Fruit fly (Drosophila melanogaster) whole organism, embryonic: Measurements from ENCODE around the gene Oatp33Eb.

ENCODE experiments used
- Asciz ChIP-seq: fragments of 200-800 bp; sonication (Bioruptor generic); optimal IDR thresholded peaks from 2 replicates; lab custom pipeline; 2017; ENCODE audit warnings: missing biosample characterization, mild to moderate bottlenecking, missing genetic modification characterization, missing genetic modification reagents
- B-H1 ChIP-seq: fragments of 200-800 bp; sonication (Bioruptor generic); IDR thresholded peaks from 3 replicates; pipeline ENCODE4 v1.3.6; 2022; ENCODE audit warnings: missing biosample characterization, missing genetic modification characterization
- BEAF-32 ChIP-seq: fragments of 200-800 bp; sonication (Bioruptor generic); optimal IDR thresholded peaks from 3 replicates; lab custom pipeline; 2017; ENCODE audit warnings: missing biosample characterization, missing genetic modification characterization, mild to moderate bottlenecking, moderate library complexity, missing genetic modification reagents
- CG11456 ChIP-seq: fragments of 200-800 bp; sonication (Bioruptor generic); IDR thresholded peaks from 3 replicates; pipeline ENCODE4 v1.3.6; 2022; ENCODE audit warnings: missing biosample characterization, missing genetic modification characterization
- CG1233 ChIP-seq: fragments of 200-800 bp; sonication (Bioruptor generic); optimal IDR thresholded peaks from 4 replicates; lab custom pipeline; 2018; ENCODE audit warnings: missing biosample characterization, mild to moderate bottlenecking, missing genetic modification characterization
- CG15601 ChIP-seq: fragments of 200-800 bp; sonication (Bioruptor generic); optimal IDR thresholded peaks from 3 replicates; lab custom pipeline; 2019; ENCODE audit warnings: missing biosample characterization, mild to moderate bottlenecking, missing genetic modification characterization, moderate library complexity
- CG17385 ChIP-seq: fragments of 200-800 bp; sonication (Bioruptor generic); optimal IDR thresholded peaks from 3 replicates; lab custom pipeline; 2018; ENCODE audit warnings: missing biosample characterization, mild to moderate bottlenecking, missing genetic modification characterization
- CG17912 ChIP-seq: fragments of 200-800 bp; sonication (Bioruptor generic); optimal IDR thresholded peaks from 2 replicates; lab custom pipeline; 2018; ENCODE audit warnings: missing biosample characterization, mild to moderate bottlenecking, missing genetic modification characterization
- CG2678 ChIP-seq: fragments of 200-800 bp; sonication (Bioruptor generic); optimal IDR thresholded peaks from 3 replicates; lab custom pipeline; 2019; ENCODE audit warnings: missing biosample characterization, mild to moderate bottlenecking, missing genetic modification characterization, moderate library complexity
- CG2712 ChIP-seq: fragments of 200-800 bp; optimal IDR thresholded peaks from 3 replicates; lab custom pipeline; 2019; ENCODE audit warnings: missing biosample characterization, mild to moderate bottlenecking, missing genetic modification characterization, moderate library complexity
- CG33213 ChIP-seq: fragments of 200-800 bp; sonication (Bioruptor generic); optimal IDR thresholded peaks from 3 replicates; lab custom pipeline; 2016; ENCODE audit warnings: missing biosample characterization, missing genetic modification characterization
- CG4424 ChIP-seq: fragments of 200-800 bp; sonication (Bioruptor generic); optimal IDR thresholded peaks from 3 replicates; lab custom pipeline; 2016; ENCODE audit warnings: missing biosample characterization, missing genetic modification characterization
- CG4730 ChIP-seq: fragments of 200-800 bp; sonication (Bioruptor generic); IDR thresholded peaks from 2 replicates; pipeline ENCODE4 v1.3.6; 2022; ENCODE audit warnings: missing biosample characterization, missing genetic modification characterization
- CG7357 ChIP-seq: fragments of 200-800 bp; sonication (Bioruptor generic); IDR thresholded peaks from 3 replicates; pipeline ENCODE4 v1.3.6; 2022; ENCODE audit warnings: missing biosample characterization, missing genetic modification characterization
- CG8359 ChIP-seq: fragments of 200-800 bp; sonication (Bioruptor generic); optimal IDR thresholded peaks from 2 replicates; lab custom pipeline; 2017; ENCODE audit warnings: missing biosample characterization, mild to moderate bottlenecking, missing genetic modification characterization, borderline replicate concordance
- CG9797 ChIP-seq: fragments of 200-800 bp; sonication (Bioruptor generic); optimal IDR thresholded peaks from 3 replicates; lab custom pipeline; 2018; ENCODE audit warnings: missing biosample characterization, mild to moderate bottlenecking, missing genetic modification characterization
- CoRest ChIP-seq: fragments of 200-800 bp; sonication (Bioruptor generic); optimal IDR thresholded peaks from 3 replicates; lab custom pipeline; 2018; ENCODE audit warnings: missing biosample characterization, mild to moderate bottlenecking, missing genetic modification characterization, moderate library complexity
- Dbx ChIP-seq: fragments of 200-800 bp; sonication (Bioruptor generic); IDR thresholded peaks from 3 replicates; pipeline ENCODE4 v1.3.6; 2022; ENCODE audit warnings: missing biosample characterization, missing genetic modification characterization
- Doc3 ChIP-seq: fragments of 200-800 bp; sonication (Bioruptor generic); IDR thresholded peaks from 3 replicates; pipeline ENCODE4 v1.3.6; 2022; ENCODE audit warnings: missing biosample characterization, missing genetic modification characterization; ENCODE audit not compliant: partially characterized antibody
- Drgx ChIP-seq: fragments of 200-800 bp; sonication (Bioruptor generic); IDR thresholded peaks from 2 replicates; pipeline ENCODE4 v1.3.6; 2022; ENCODE audit warnings: missing biosample characterization, missing genetic modification characterization
- Hr39 ChIP-seq: fragments of >200 bp; optimal IDR thresholded peaks from 2 replicates; lab custom pipeline; 2017
- Jarid2 ChIP-seq: fragments of 200-800 bp; sonication (Bioruptor generic); optimal IDR thresholded peaks from 3 replicates; lab custom pipeline; 2017; ENCODE audit warnings: mild to moderate bottlenecking, missing biosample characterization, missing genetic modification reagents, missing genetic modification characterization
- Lhr ChIP-seq: fragments of 200-800 bp; sonication (Bioruptor generic); optimal IDR thresholded peaks from 3 replicates; lab custom pipeline; 2017; ENCODE audit warnings: mild to moderate bottlenecking, missing biosample characterization, missing genetic modification reagents, missing genetic modification characterization
- Meics ChIP-seq: fragments of 200-800 bp; sonication (Bioruptor generic); optimal IDR thresholded peaks from 2 replicates; lab custom pipeline; 2017; ENCODE audit warnings: missing biosample characterization, mild to moderate bottlenecking, missing genetic modification characterization
- Myb ChIP-seq: fragments of 200-800 bp; sonication (Bioruptor generic); optimal IDR thresholded peaks from 2 replicates; lab custom pipeline; 2016; ENCODE audit warnings: missing biosample characterization, missing genetic modification characterization
- NK7.1 ChIP-seq: fragments of 200-800 bp; sonication (Bioruptor generic); optimal IDR thresholded peaks from 3 replicates; lab custom pipeline; 2016; ENCODE audit warnings: missing biosample characterization, missing genetic modification characterization
- Ptx1 ChIP-seq: fragments of 200-800 bp; sonication (Bioruptor generic); IDR thresholded peaks from 2 replicates; pipeline ENCODE4 v1.3.6; 2022; ENCODE audit warnings: missing biosample characterization, missing genetic modification characterization
- ab ChIP-seq: fragments of 200-800 bp; sonication (Bioruptor generic); optimal IDR thresholded peaks from 2 replicates; lab custom pipeline; 2016; ENCODE audit warnings: missing biosample characterization, missing genetic modification characterization
- amos ChIP-seq: fragments of 200-800 bp; sonication (Bioruptor generic); IDR thresholded peaks from 2 replicates; pipeline ENCODE4 v1.3.6; 2022; ENCODE audit warnings: missing biosample characterization, missing genetic modification characterization; ENCODE audit not compliant: partially characterized antibody
- ase ChIP-seq: fragments of 200-800 bp; sonication (Bioruptor generic); IDR thresholded peaks from 3 replicates; pipeline ENCODE4 v1.3.6; 2022; ENCODE audit warnings: missing biosample characterization, missing genetic modification characterization
- az2 ChIP-seq: fragments of 200-800 bp; sonication (Bioruptor generic); optimal IDR thresholded peaks from 3 replicates; lab custom pipeline; 2016; ENCODE audit warnings: missing biosample characterization, missing genetic modification characterization
- bsh ChIP-seq, 2 experiments: fragments of 200-800 bp; sonication (Bioruptor generic); optimal IDR thresholded peaks; 2 replicates each; lab custom pipeline; 2017 to 2018; ENCODE audit warnings: mild to moderate bottlenecking in 2 of 2, missing biosample characterization in 2 of 2, missing genetic modification characterization in 2 of 2, moderate library complexity in 1 of 2
- cad ChIP-seq: fragments of >200 bp; optimal IDR thresholded peaks from 2 replicates; lab custom pipeline; 2017; ENCODE audit warnings: missing biosample characterization, missing genetic modification characterization
- chinmo ChIP-seq: fragments of 200-800 bp; sonication (Bioruptor generic); IDR thresholded peaks from 4 replicates; pipeline ENCODE4 v1.3.6; 2022; ENCODE audit warnings: missing biosample characterization, missing genetic modification characterization; ENCODE audit not compliant: partially characterized antibody
- dm ChIP-seq: fragments of 200-800 bp; sonication (Bioruptor generic); optimal IDR thresholded peaks from 3 replicates; lab custom pipeline; 2016; ENCODE audit warnings: missing biosample characterization, missing genetic modification characterization
- dmrt11E ChIP-seq: fragments of 200-800 bp; sonication (Bioruptor generic); optimal IDR thresholded peaks from 3 replicates; lab custom pipeline; 2018; ENCODE audit warnings: missing biosample characterization, mild to moderate bottlenecking, missing genetic modification characterization, moderate library complexity
- gsb ChIP-seq: fragments of 200-800 bp; sonication (Bioruptor generic); IDR thresholded peaks from 2 replicates; pipeline ENCODE4 v1.3.6; 2022; ENCODE audit warnings: missing biosample characterization, missing genetic modification characterization
- ham ChIP-seq: fragments of 200-800 bp; sonication (Bioruptor generic); IDR thresholded peaks from 2 replicates; pipeline ENCODE4 v1.3.6; 2022; ENCODE audit warnings: missing biosample characterization, missing genetic modification characterization
- inv ChIP-seq: fragments of 200-800 bp; sonication (Bioruptor generic); IDR thresholded peaks from 2 replicates; pipeline ENCODE4 v1.3.6; 2022; ENCODE audit warnings: missing biosample characterization, missing genetic modification characterization; ENCODE audit not compliant: partially characterized antibody
- jumu ChIP-seq: fragments of 200-800 bp; sonication (Bioruptor generic); optimal IDR thresholded peaks from 3 replicates; lab custom pipeline; 2016; ENCODE audit warnings: missing biosample characterization, missing genetic modification characterization
- lbe ChIP-seq: fragments of 200-800 bp; sonication (Bioruptor generic); optimal IDR thresholded peaks from 2 replicates; lab custom pipeline; 2016; ENCODE audit warnings: missing biosample characterization, mild to moderate bottlenecking, missing genetic modification characterization
- mirr ChIP-seq: fragments of 200-800 bp; sonication (Bioruptor generic); optimal IDR thresholded peaks from 3 replicates; lab custom pipeline; 2018; ENCODE audit warnings: missing biosample characterization, mild to moderate bottlenecking, missing genetic modification characterization
- nom ChIP-seq: fragments of 200-800 bp; sonication (Bioruptor generic); optimal IDR thresholded peaks from 2 replicates; lab custom pipeline; 2017; ENCODE audit warnings: missing biosample characterization, missing genetic modification characterization, mild to moderate bottlenecking, moderate library complexity, missing genetic modification reagents
- oc ChIP-seq: fragments of 200-800 bp; sonication (Bioruptor generic); optimal IDR thresholded peaks from 2 replicates; lab custom pipeline; 2018; ENCODE audit warnings: missing biosample characterization, mild to moderate bottlenecking, missing genetic modification characterization, moderate library complexity
- p53 ChIP-seq: fragments of 200-800 bp; sonication (Bioruptor generic); optimal IDR thresholded peaks from 2 replicates; lab custom pipeline; 2016; ENCODE audit warnings: missing biosample characterization, missing genetic modification characterization
- row ChIP-seq: fragments of 200-800 bp; sonication (Bioruptor generic); IDR thresholded peaks from 3 replicates; pipeline ENCODE4 v1.3.6; 2022; ENCODE audit warnings: missing biosample characterization, missing genetic modification characterization
- sc ChIP-seq, 3 experiments: fragments of >200 bp in 2 of 3; fragments of 200-800 bp in 1 of 3; sonication (Bioruptor generic) in 1 of 3; optimal IDR thresholded peaks; 2 replicates in 2 of 3; 3 replicates in 1 of 3; lab custom pipeline; 2017; ENCODE audit warnings: mild to moderate bottlenecking in 1 of 3, missing biosample characterization in 1 of 3, missing genetic modification characterization in 1 of 3, missing genetic modification reagents in 1 of 3
- so ChIP-seq: fragments of 200-800 bp; sonication (Bioruptor generic); IDR thresholded peaks from 3 replicates; pipeline ENCODE4 v1.3.6; 2022; ENCODE audit warnings: missing biosample characterization, missing genetic modification characterization
- vvl ChIP-seq: fragments of 200-800 bp; sonication (Bioruptor generic); IDR thresholded peaks from 2 replicates; pipeline ENCODE4 v1.3.6; 2022; ENCODE audit warnings: missing biosample characterization, missing genetic modification characterization
- zen2 ChIP-seq: fragments of 200-800 bp; sonication (Bioruptor generic); IDR thresholded peaks from 3 replicates; pipeline ENCODE4 v1.3.6; 2022; ENCODE audit warnings: missing biosample characterization, missing genetic modification characterization; ENCODE audit not compliant: partially characterized antibody

Gene Oatp33Eb

DNA sequence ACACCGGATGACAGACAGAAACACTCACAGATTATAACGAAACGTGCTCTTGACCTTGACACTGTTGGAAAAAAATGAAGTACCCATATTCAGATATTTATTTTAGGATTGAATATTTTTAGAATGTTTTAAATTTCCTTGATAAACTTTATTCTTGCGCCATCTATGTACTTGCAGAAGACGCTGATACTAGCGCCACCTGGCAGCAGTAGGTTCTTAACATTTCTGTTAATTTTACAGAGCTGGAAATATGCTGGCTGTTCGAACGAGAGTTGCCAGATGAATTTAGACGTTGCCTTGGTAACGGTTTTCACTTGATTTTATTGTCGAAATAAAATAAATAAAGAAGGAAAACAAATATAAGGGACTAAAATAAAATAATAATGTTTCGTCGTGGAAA, 23.7 kb upstream of the Oatp33Eb start, which contains the start of gene Fam92 (continued):
- TF ChIP-seq ab (GFP tag; lab: Kevin White, UChicago) (no peak), ase (GFP tag; lab: Robert Waterston, UW) (peak; percentile 17; the same call in 1 of the 3 replicates), CG2678 (peak; percentile 49), BEAF-32 (peak; percentile 12), nom (GFP tag; lab: Kevin White, UChicago) (no peak), vvl (GFP tag; lab: Robert Waterston, UW) (peak; percentile 72), amos (peak; percentile 27; the same call in 1 of the 2 replicates), ham (GFP tag; lab: Robert Waterston, UW) (no peak), CG11456 (GFP tag; lab: Robert Waterston, UW) (peak; percentile 87), CG9797 (no peak), CG15601 (tag; lab: Kevin White, UChicago) (peak; percentile 60), so (peak; percentile 51; the same call in 2 of the 3 replicates), CG4424 (GFP tag; lab: Kevin White, UChicago) (peak; percentile 39), Asciz (GFP tag; lab: Kevin White, UChicago) (no peak), CG7357 (GFP tag; lab: Robert Waterston, UW) (no peak), p53 (GFP tag; lab: Kevin White, UChicago) (no peak), CG33213 (GFP tag; lab: Kevin White, UChicago) (peak; percentile 47), dm (GFP tag; lab: Kevin White, UChicago) (peak; percentile 6), gsb (GFP tag; lab: Robert Waterston, UW) (no peak), CG2712 (tag; lab: Kevin White, UChicago) (peak; percentile 74), lbe (GFP tag; lab: Kevin White, UChicago) (peak; percentile 51), oc (no peak), Lhr (GFP tag; lab: Kevin White, UChicago) (peak; percentile 79), CG17912 (GFP tag; lab: Kevin White, UChicago) (peak; percentile 63), CG8359 (GFP tag; lab: Kevin White, UChicago) (no peak), CG1233 (GFP tag; lab: Kevin White, UChicago) (peak; percentile 41), dmrt11E (tag; lab: Kevin White, UChicago) (peak; percentile 34), Drgx (no peak), Myb (GFP tag; lab: Kevin White, UChicago) (peak; percentile 94), Jarid2 (no peak), chinmo (GFP tag; lab: Robert Waterston, UW) (no peak), Dbx (GFP tag; lab: Robert Waterston, UW) (0 out of 3 replicates have a peak, but pooled peaks have one; percentile 13), inv (GFP tag; lab: Robert Waterston, UW) (no peak), CoRest (tag; lab: Kevin White, UChicago) (peak; percentile 70), cad (GFP tag; lab: Kevin White, UChicago) (no peak), bsh (GFP tag; optimal IDR thresholded peaks at IDR 0.05; lab: Kevin White, UChicago) (peak in 1 of 2 experiments; percentile 48), zen2 (GFP tag; lab: Robert Waterston, UW) (no peak), az2 (peak; percentile 60), Meics (GFP tag; lab: Kevin White, UChicago) (peak; percentile 56), sc (optimal IDR thresholded peaks at IDR 0.05; lab: Kevin White, UChicago) (no peak), sc (GFP tag; optimal IDR thresholded peaks at IDR 0.05; lab: Kevin White, UChicago) (no peak), jumu (GFP tag; lab: Kevin White, UChicago) (peak; percentile 26), row (GFP tag; lab: Robert Waterston, UW) (no peak; the same call in 2 of the 3 replicates), CG17385 (GFP tag; lab: Kevin White, UChicago) (peak; percentile 34), Hr39 (lab: Kevin White, UChicago) (no peak), mirr (GFP tag; lab: Kevin White, UChicago) (no peak), Doc3 (no peak), NK7.1 (GFP tag; lab: Kevin White, UChicago) (peak; percentile 1), B-H1 (GFP tag; lab: Robert Waterston, UW) (no peak), CG4730 (GFP tag; lab: Robert Waterston, UW) (no peak), Ptx1 (peak; percentile 18; the same call in 1 of the 2 replicates)
